Fruit fly (Drosophila melanogaster) whole organism, embryonic: Measurements from ENCODE around the gene CG34149.
A peak's percentile ranks its signal among the peaks of the same experiment; 100 is the strongest.

Source experiments
- BEAF-32 ChIP-seq: fragments of 200-800 bp; sonication (Bioruptor generic); optimal IDR thresholded peaks from 3 replicates; lab custom pipeline; 2017; ENCODE audit warnings: missing biosample characterization, missing genetic modification characterization, mild to moderate bottlenecking, moderate library complexity, missing genetic modification reagents
- CG16815 ChIP-seq: fragments of 200-800 bp; sonication (Bioruptor generic); optimal IDR thresholded peaks from 3 replicates; lab custom pipeline; 2017; ENCODE audit warnings: missing biosample characterization, mild to moderate bottlenecking, missing genetic modification characterization
- CG18619 ChIP-seq: fragments of 200-800 bp; sonication (Bioruptor generic); optimal IDR thresholded peaks from 3 replicates; lab custom pipeline; 2017; ENCODE audit warnings: missing biosample characterization, mild to moderate bottlenecking, missing genetic modification characterization
- CG6175 ChIP-seq: fragments of 200-800 bp; sonication (Bioruptor generic); IDR thresholded peaks from 3 replicates; pipeline ENCODE4 v1.3.6; 2022; ENCODE audit warnings: missing biosample characterization, missing genetic modification characterization
- Oli ChIP-seq: fragments of 200-800 bp; sonication (Bioruptor generic); optimal IDR thresholded peaks from 2 replicates; lab custom pipeline; 2018; ENCODE audit warnings: missing biosample characterization, mild to moderate bottlenecking, missing genetic modification characterization, moderate library complexity
- otp ChIP-seq: fragments of 200-800 bp; sonication (Bioruptor generic); IDR thresholded peaks from 3 replicates; pipeline ENCODE4, ENCODE4 v1.3.6; 2022; ENCODE audit warnings: missing biosample characterization, missing genetic modification characterization
- ro ChIP-seq: fragments of 200-800 bp; sonication (Bioruptor generic); IDR thresholded peaks from 2 replicates; pipeline ENCODE4 v1.3.6; 2022; ENCODE audit warnings: missing biosample characterization, missing genetic modification characterization
- shn ChIP-seq: fragments of 200-800 bp; sonication (Bioruptor generic); optimal IDR thresholded peaks from 3 replicates; lab custom pipeline; 2016; ENCODE audit warnings: missing biosample characterization, missing genetic modification characterization
- zfh1 ChIP-seq: fragments of 200-800 bp; sonication (Bioruptor generic); IDR thresholded peaks from 3 replicates; pipeline ENCODE4 v1.3.6; 2022; ENCODE audit warnings: missing biosample characterization, missing genetic modification characterization

DNA sequence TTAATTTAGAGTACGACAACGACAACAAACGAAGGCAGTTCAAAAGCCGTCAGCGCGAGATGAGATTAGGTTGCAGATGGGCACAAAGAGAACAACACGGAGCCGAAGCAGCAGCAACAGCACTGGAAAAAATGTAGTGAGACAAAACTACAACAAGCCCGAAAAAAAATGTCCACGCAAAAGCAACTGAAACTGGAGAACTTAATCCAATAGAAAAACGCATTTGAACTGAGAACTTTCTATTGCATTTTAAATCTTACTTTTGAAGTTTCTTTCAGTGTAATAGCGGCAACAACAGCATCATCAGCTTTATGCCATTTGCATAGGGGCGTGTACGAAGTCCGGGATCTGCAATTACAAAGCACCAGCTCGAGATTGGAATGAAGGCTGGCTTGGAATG is 40.4 kb upstream of the CG34149 start:
- TF ChIP-seq BEAF-32 (GFP tag; lab: Kevin White, UChicago) (no peak), zfh1 (GFP tag; lab: Robert Waterston, UW) (0 out of 3 replicates have a peak, but pooled peaks have one; percentile 32), ro (GFP tag; lab: Robert Waterston, UW) (no peak), CG18619 (GFP tag; lab: Kevin White, UChicago) (no peak), Oli (no peak), shn (GFP tag; lab: Kevin White, UChicago) (no peak), otp (GFP tag; lab: Robert Waterston, UW) (no peak), CG6175 (GFP tag; lab: Robert Waterston, UW) (no peak), CG16815 (GFP tag; lab: Kevin White, UChicago) (no peak)
